Fruit fly (Drosophila melanogaster) whole organism, embryonic: ENCODE results near the gene TotM.

Experiments used
- Aef1 ChIP-seq: fragments of 200-800 bp; sonication (Bioruptor generic); IDR thresholded peaks from 3 replicates; pipeline ENCODE4 v1.3.6; 2022; ENCODE audit warnings: missing biosample characterization, missing genetic modification characterization
- Bteb2 ChIP-seq: fragments of 200-800 bp; sonication (Bioruptor generic); optimal IDR thresholded peaks from 2 replicates; lab custom pipeline; 2016; ENCODE audit warnings: missing biosample characterization, missing genetic modification characterization
- CG11247 ChIP-seq: fragments of 200-800 bp; sonication (Bioruptor generic); IDR thresholded peaks from 2 replicates; pipeline ENCODE4 v1.3.6; 2022; ENCODE audit warnings: missing biosample characterization, missing genetic modification characterization
- CG12236 ChIP-seq: fragments of 200-800 bp; sonication (Bioruptor generic); optimal IDR thresholded peaks from 2 replicates; lab custom pipeline; 2016; ENCODE audit warnings: missing biosample characterization, missing genetic modification characterization
- CG13775 ChIP-seq: fragments of 200-800 bp; sonication (Bioruptor generic); optimal IDR thresholded peaks from 3 replicates; lab custom pipeline; 2017; ENCODE audit warnings: missing biosample characterization, mild to moderate bottlenecking, missing genetic modification characterization
- CG14014 ChIP-seq: fragments of 200-800 bp; sonication (Bioruptor generic); IDR thresholded peaks from 2 replicates; pipeline ENCODE4 v1.3.6; 2022; ENCODE audit warnings: missing biosample characterization, missing genetic modification characterization
- CG15073 ChIP-seq: fragments of 200-800 bp; sonication (Bioruptor generic); optimal IDR thresholded peaks from 2 replicates; lab custom pipeline; 2016; ENCODE audit warnings: missing biosample characterization, missing genetic modification characterization
- CG17328 ChIP-seq: fragments of 200-800 bp; sonication (Bioruptor generic); IDR thresholded peaks from 2 replicates; pipeline ENCODE4 v1.3.6; 2022; ENCODE audit warnings: missing biosample characterization, missing genetic modification characterization
- CG17361 ChIP-seq: fragments of 200-800 bp; sonication (Bioruptor generic); IDR thresholded peaks from 3 replicates; pipeline ENCODE4 v1.3.6; 2022; ENCODE audit warnings: missing biosample characterization, missing genetic modification characterization
- CG2199 ChIP-seq: fragments of 200-800 bp; sonication (Bioruptor generic); IDR thresholded peaks from 3 replicates; pipeline ENCODE4 v1.3.6; 2022; ENCODE audit warnings: missing biosample characterization, missing genetic modification characterization
- CG32532 ChIP-seq: fragments of 200-800 bp; sonication (Bioruptor generic); IDR thresholded peaks from 2 replicates; pipeline ENCODE4 v1.3.6; 2022; ENCODE audit warnings: missing biosample characterization, missing genetic modification characterization
- CG4707 ChIP-seq: fragments of 200-800 bp; sonication (Bioruptor generic); optimal IDR thresholded peaks from 2 replicates; lab custom pipeline; 2018; ENCODE audit warnings: missing biosample characterization, mild to moderate bottlenecking, missing genetic modification characterization, moderate library complexity
- CG6654 ChIP-seq: fragments of 200-800 bp; sonication (Bioruptor generic); optimal IDR thresholded peaks from 2 replicates; lab custom pipeline; 2017; ENCODE audit warnings: missing biosample characterization, mild to moderate bottlenecking, missing genetic modification characterization
- CG7271 ChIP-seq: fragments of 200-800 bp; sonication (Bioruptor generic); optimal IDR thresholded peaks from 2 replicates; lab custom pipeline; 2018; ENCODE audit warnings: missing biosample characterization, mild to moderate bottlenecking, missing genetic modification characterization, moderate library complexity
- CG7556 ChIP-seq: fragments of 200-800 bp; sonication (Bioruptor generic); optimal IDR thresholded peaks from 2 replicates; lab custom pipeline; 2017; ENCODE audit warnings: missing biosample characterization, mild to moderate bottlenecking, missing genetic modification characterization
- CG7928 ChIP-seq: fragments of 200-800 bp; sonication (Bioruptor generic); optimal IDR thresholded peaks from 2 replicates; lab custom pipeline; 2017; ENCODE audit warnings: missing biosample characterization, mild to moderate bottlenecking, missing genetic modification characterization
- CkIIα-i1 ChIP-seq: fragments of 200-800 bp; sonication (Bioruptor generic); IDR thresholded peaks from 2 replicates; pipeline ENCODE4 v1.3.6; 2022; ENCODE audit warnings: missing biosample characterization, missing genetic modification characterization
- D19B ChIP-seq: fragments of 200-800 bp; sonication (Bioruptor generic); optimal IDR thresholded peaks from 2 replicates; lab custom pipeline; 2017; ENCODE audit warnings: missing biosample characterization, mild to moderate bottlenecking, missing genetic modification characterization
- Dek ChIP-seq: fragments of 200-800 bp; sonication (Bioruptor generic); optimal IDR thresholded peaks from 3 replicates; lab custom pipeline; 2019; ENCODE audit warnings: missing biosample characterization, mild to moderate bottlenecking, missing genetic modification characterization, moderate library complexity
- Dip2 ChIP-seq: fragments of 200-800 bp; sonication (Bioruptor generic); IDR thresholded peaks from 2 replicates; pipeline ENCODE4 v1.3.6; 2022; ENCODE audit warnings: missing biosample characterization, missing genetic modification characterization
- Dll ChIP-seq: fragments of 200-800 bp; sonication (Bioruptor generic); IDR thresholded peaks from 4 replicates; pipeline ENCODE4 v1.3.6; 2022; ENCODE audit warnings: missing biosample characterization, missing genetic modification characterization; ENCODE audit not compliant: partially characterized antibody
- HLH3B ChIP-seq: fragments of 200-800 bp; sonication (Bioruptor generic); IDR thresholded peaks from 2 replicates; pipeline ENCODE4 v1.3.6; 2022; ENCODE audit warnings: missing biosample characterization, missing genetic modification characterization
- HLH54F ChIP-seq: fragments of 200-800 bp; sonication (Bioruptor generic); optimal IDR thresholded peaks from 3 replicates; lab custom pipeline; 2016; ENCODE audit warnings: missing biosample characterization, missing genetic modification characterization
- Hsf ChIP-seq: fragments of 200-800 bp; sonication (Bioruptor generic); optimal IDR thresholded peaks from 3 replicates; lab custom pipeline; 2016; ENCODE audit warnings: missing biosample characterization, missing genetic modification characterization
- Neu2 ChIP-seq: fragments of 200-800 bp; sonication (Bioruptor generic); optimal IDR thresholded peaks from 3 replicates; lab custom pipeline; 2016; ENCODE audit warnings: missing biosample characterization, missing genetic modification characterization, borderline replicate concordance
- NfI ChIP-seq: fragments of 200-800 bp; sonication (Bioruptor generic); optimal IDR thresholded peaks from 3 replicates; lab custom pipeline; 2018; ENCODE audit warnings: missing biosample characterization, mild to moderate bottlenecking, missing genetic modification characterization, moderate library complexity
- Opbp ChIP-seq: fragments of 200-800 bp; sonication (Bioruptor generic); IDR thresholded peaks from 3 replicates; pipeline ENCODE4 v1.3.6; 2022; ENCODE audit warnings: missing biosample characterization, missing genetic modification characterization; ENCODE audit not compliant: partially characterized antibody
- Poxn ChIP-seq: fragments of 200-800 bp; sonication (Bioruptor generic); IDR thresholded peaks from 2 replicates; pipeline ENCODE4 v1.3.6; 2022; ENCODE audit warnings: missing biosample characterization, missing genetic modification characterization
- Xbp1 ChIP-seq: fragments of 200-800 bp; sonication (Bioruptor generic); optimal IDR thresholded peaks from 3 replicates; lab custom pipeline; 2016; ENCODE audit warnings: missing biosample characterization, mild to moderate bottlenecking, missing genetic modification characterization
- al ChIP-seq: fragments of 200-800 bp; sonication (Bioruptor generic); IDR thresholded peaks from 2 replicates; pipeline ENCODE4 v1.3.6; 2022; ENCODE audit warnings: missing biosample characterization, missing genetic modification characterization
- ase ChIP-seq: fragments of 200-800 bp; sonication (Bioruptor generic); IDR thresholded peaks from 3 replicates; pipeline ENCODE4 v1.3.6; 2022; ENCODE audit warnings: missing biosample characterization, missing genetic modification characterization
- az2 ChIP-seq: fragments of 200-800 bp; sonication (Bioruptor generic); optimal IDR thresholded peaks from 3 replicates; lab custom pipeline; 2016; ENCODE audit warnings: missing biosample characterization, missing genetic modification characterization
- caup ChIP-seq: fragments of 200-800 bp; sonication (Bioruptor generic); optimal IDR thresholded peaks from 3 replicates; lab custom pipeline; 2017; ENCODE audit warnings: missing biosample characterization, mild to moderate bottlenecking, missing genetic modification characterization, moderate library complexity; ENCODE audit not compliant: severe bottlenecking
- cg ChIP-seq: fragments of 200-800 bp; sonication (Bioruptor generic); optimal IDR thresholded peaks from 3 replicates; lab custom pipeline; 2019; ENCODE audit warnings: missing biosample characterization, mild to moderate bottlenecking, missing genetic modification characterization, moderate library complexity
- esg ChIP-seq: fragments of 200-800 bp; sonication (Bioruptor generic); conservative IDR thresholded peaks from 2 replicates; pipeline ENCODE4 v1.3.6; 2022; ENCODE audit warnings: missing biosample characterization, missing genetic modification characterization
- gce ChIP-seq: fragments of 200-800 bp; sonication (Bioruptor generic); IDR thresholded peaks from 3 replicates; pipeline ENCODE4 v1.3.6; 2022; ENCODE audit warnings: missing biosample characterization, missing genetic modification characterization
- h ChIP-seq: fragments of >200 bp; optimal IDR thresholded peaks from 2 replicates; lab custom pipeline; 2017
- ham ChIP-seq: fragments of 200-800 bp; sonication (Bioruptor generic); IDR thresholded peaks from 2 replicates; pipeline ENCODE4 v1.3.6; 2022; ENCODE audit warnings: missing biosample characterization, missing genetic modification characterization
- hb ChIP-seq: fragments of 200-800 bp; sonication (Bioruptor generic); IDR thresholded peaks from 3 replicates; pipeline ENCODE4 v1.3.6; 2022; ENCODE audit warnings: missing biosample characterization, missing genetic modification characterization; ENCODE audit not compliant: partially characterized antibody
- jing ChIP-seq: fragments of 200-800 bp; sonication (Bioruptor generic); optimal IDR thresholded peaks from 2 replicates; lab custom pipeline; 2018; ENCODE audit warnings: missing biosample characterization, mild to moderate bottlenecking, missing genetic modification characterization
- knrl ChIP-seq: fragments of 200-800 bp; sonication (Bioruptor generic); IDR thresholded peaks from 3 replicates; pipeline ENCODE4 v1.3.6; 2022; ENCODE audit warnings: missing biosample characterization, missing genetic modification characterization; ENCODE audit not compliant: partially characterized antibody
- otp ChIP-seq: fragments of 200-800 bp; sonication (Bioruptor generic); IDR thresholded peaks from 3 replicates; pipeline ENCODE4, ENCODE4 v1.3.6; 2022; ENCODE audit warnings: missing biosample characterization, missing genetic modification characterization
- pfk ChIP-seq: fragments of 200-800 bp; sonication (Bioruptor generic); optimal IDR thresholded peaks from 2 replicates; lab custom pipeline; 2018; ENCODE audit warnings: missing biosample characterization, mild to moderate bottlenecking, missing genetic modification characterization, moderate library complexity
- phol ChIP-seq: fragments of 200-800 bp; sonication (Bioruptor generic); optimal IDR thresholded peaks from 3 replicates; lab custom pipeline; 2018; ENCODE audit warnings: missing biosample characterization, mild to moderate bottlenecking, missing genetic modification characterization, moderate library complexity
- pnt ChIP-seq: fragments of 200-800 bp; sonication (Bioruptor generic); optimal IDR thresholded peaks from 3 replicates; lab custom pipeline; 2016; ENCODE audit warnings: missing biosample characterization, missing genetic modification characterization
- ranshi ChIP-seq: fragments of 200-800 bp; sonication (Bioruptor generic); IDR thresholded peaks from 2 replicates; pipeline ENCODE4 v1.3.6; 2022; ENCODE audit warnings: missing biosample characterization, missing genetic modification characterization
- repo ChIP-seq: fragments of 200-800 bp; sonication (Bioruptor generic); optimal IDR thresholded peaks from 2 replicates; lab custom pipeline; 2016; ENCODE audit warnings: missing biosample characterization, missing genetic modification characterization
- slbo ChIP-seq: fragments of 200-800 bp; sonication (Bioruptor generic); IDR thresholded peaks from 2 replicates; pipeline ENCODE4 v1.3.6; 2022; ENCODE audit warnings: missing biosample characterization, missing genetic modification characterization
- sqz ChIP-seq: fragments of 200-800 bp; sonication (Bioruptor generic); optimal IDR thresholded peaks from 3 replicates; lab custom pipeline; 2018; ENCODE audit warnings: missing biosample characterization, mild to moderate bottlenecking, missing genetic modification characterization
- ssp ChIP-seq: fragments of 200-800 bp; sonication (Bioruptor generic); IDR thresholded peaks from 2 replicates; pipeline ENCODE4 v1.3.6; 2022; ENCODE audit warnings: missing biosample characterization, missing genetic modification characterization
- zen2 ChIP-seq: fragments of 200-800 bp; sonication (Bioruptor generic); IDR thresholded peaks from 3 replicates; pipeline ENCODE4 v1.3.6; 2022; ENCODE audit warnings: missing biosample characterization, missing genetic modification characterization; ENCODE audit not compliant: partially characterized antibody

The TotM gene

DNA sequence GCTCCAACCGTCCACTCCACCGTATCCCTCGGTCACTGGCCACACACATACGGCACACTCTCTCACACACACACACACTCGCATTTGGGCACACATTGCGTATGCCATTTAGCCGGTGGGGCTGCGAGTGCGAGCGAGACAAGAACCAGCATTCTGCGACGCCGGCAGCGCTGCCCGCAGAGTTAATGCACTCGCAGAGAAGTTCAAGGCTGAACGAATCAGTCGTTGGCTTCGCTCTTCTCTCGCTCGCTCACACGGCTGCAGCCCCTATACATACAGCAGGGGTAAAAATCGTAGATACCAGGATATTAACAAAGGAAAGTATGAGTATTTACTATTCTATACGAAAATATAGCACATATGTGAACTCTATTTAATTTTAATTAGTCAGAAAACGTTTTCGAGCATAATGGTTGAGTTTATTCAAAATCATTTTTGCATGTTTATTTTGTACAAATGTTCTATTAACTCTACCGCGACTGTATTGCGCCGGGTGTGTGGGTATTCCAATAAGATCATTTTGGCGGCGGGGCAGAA, 36.6 kb upstream of the TotM start (continued):
- TF ChIP-seq cg (GFP tag; lab: Kevin White, UChicago) (peak; percentile 84), Hsf (peak; percentile 72), D19B (no peak), gce (no peak; the same call in 2 of the 3 replicates), ham (GFP tag; lab: Robert Waterston, UW) (no peak), knrl (no peak), Dll (GFP tag; lab: Robert Waterston, UW) (no peak), CG4707 (peak; percentile 47), az2 (peak; percentile 70), CkIIα-i1 (GFP tag; lab: Robert Waterston, UW) (no peak), HLH54F (GFP tag; lab: Kevin White, UChicago) (peak; percentile 13), pnt (GFP tag; lab: Kevin White, UChicago) (peak; percentile 76), jing (peak; percentile 40), ase (GFP tag; lab: Robert Waterston, UW) (peak; percentile 64; the same call in 1 of the 3 replicates), CG14014 (GFP tag; lab: Robert Waterston, UW) (peak; percentile 50; the same call in 1 of the 2 replicates), CG15073 (GFP tag; lab: Kevin White, UChicago) (peak; percentile 22), phol (tag; lab: Kevin White, UChicago) (peak; percentile 86), h (lab: Kevin White, UChicago) (no peak), CG17328 (GFP tag; lab: Robert Waterston, UW) (peak; percentile 72), caup (peak; percentile 16), Dip2 (GFP tag; lab: Robert Waterston, UW) (no peak), sqz (GFP tag; lab: Kevin White, UChicago) (peak; percentile 62), Bteb2 (GFP tag; lab: Kevin White, UChicago) (peak; percentile 40), Aef1 (GFP tag; lab: Robert Waterston, UW) (peak; percentile 22; the same call in 1 of the 3 replicates), Poxn (GFP tag; lab: Robert Waterston, UW) (no peak), CG12236 (GFP tag; lab: Kevin White, UChicago) (peak; percentile 58), ranshi (GFP tag; lab: Robert Waterston, UW) (0 out of 2 replicates have a peak, but pooled peaks have one; percentile 35), al (no peak), repo (GFP tag; lab: Kevin White, UChicago) (peak; percentile 19), HLH3B (GFP tag; lab: Robert Waterston, UW) (peak; percentile 63), NfI (GFP tag; lab: Kevin White, UChicago) (peak; percentile 62), Opbp (no peak), CG6654 (GFP tag; lab: Kevin White, UChicago) (peak; percentile 54), zen2 (GFP tag; lab: Robert Waterston, UW) (no peak), pfk (GFP tag; lab: Kevin White, UChicago) (no peak), CG7928 (GFP tag; lab: Kevin White, UChicago) (no peak), CG7556 (GFP tag; lab: Kevin White, UChicago) (peak; percentile 73), hb (no peak), CG11247 (GFP tag; lab: Robert Waterston, UW) (no peak), Neu2 (GFP tag; lab: Kevin White, UChicago) (no peak), esg (GFP tag; lab: Robert Waterston, UW) (peak; percentile 65), CG13775 (GFP tag; lab: Kevin White, UChicago) (peak; percentile 48), CG17361 (GFP tag; lab: Robert Waterston, UW) (peak; percentile 71), CG2199 (GFP tag; lab: Robert Waterston, UW) (no peak), Xbp1 (peak; percentile 67), otp (0 out of 3 replicates have a peak, but pooled peaks have one; percentile 43), CG32532 (peak; percentile 56; the same call in 1 of the 2 replicates), ssp (GFP tag; lab: Robert Waterston, UW) (peak; percentile 66), CG7271 (no peak), Dek (peak; percentile 21), slbo (peak; percentile 53; the same call in 1 of the 2 replicates)
